Worm (Caenorhabditis elegans): ENCODE results near the gene rsp-2.

rsp-2 gene

DNA sequence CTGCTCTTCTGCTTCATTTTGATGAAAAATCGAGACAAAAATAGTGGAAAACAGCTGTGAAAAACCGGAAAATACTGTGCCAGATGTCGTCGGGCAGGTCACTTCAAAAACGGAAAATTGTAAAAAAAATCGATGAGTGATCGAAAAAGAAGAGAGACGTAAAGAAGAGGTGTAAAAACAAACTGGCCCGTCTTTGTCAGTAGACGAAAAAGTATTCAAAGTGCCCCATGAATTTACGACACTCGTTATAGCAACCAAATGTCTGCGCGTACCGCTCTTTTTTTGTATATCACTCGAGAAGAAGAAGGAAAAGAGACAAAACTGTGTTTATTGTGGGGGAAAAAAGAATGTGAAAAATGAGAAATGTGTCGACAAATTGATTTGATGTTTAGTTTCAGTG, 32.4 kb upstream of the rsp-2 start, which contains the start of gene twk-5:
Gene twk-5, minus strand, starts transcription at position 101 of the 400 bp plus-strand sequence.
- TF ChIP-seq snu-23 (GFP tag; optimal IDR thresholded peaks at IDR 0.05) (peak; percentile 4), alr-1 (tag; optimal IDR thresholded peaks at IDR 0.05; ENCODE audit: borderline replicate concordance) (no peak), nhr-85 (tag) (peak; percentile 67), lin-14 (GFP tag; optimal IDR thresholded peaks at IDR 0.05) (peak; percentile 17), lsy-2 (tag; optimal IDR thresholded peaks at IDR 0.05) (peak in 1 of 2 experiments; percentile 7)

DNA sequence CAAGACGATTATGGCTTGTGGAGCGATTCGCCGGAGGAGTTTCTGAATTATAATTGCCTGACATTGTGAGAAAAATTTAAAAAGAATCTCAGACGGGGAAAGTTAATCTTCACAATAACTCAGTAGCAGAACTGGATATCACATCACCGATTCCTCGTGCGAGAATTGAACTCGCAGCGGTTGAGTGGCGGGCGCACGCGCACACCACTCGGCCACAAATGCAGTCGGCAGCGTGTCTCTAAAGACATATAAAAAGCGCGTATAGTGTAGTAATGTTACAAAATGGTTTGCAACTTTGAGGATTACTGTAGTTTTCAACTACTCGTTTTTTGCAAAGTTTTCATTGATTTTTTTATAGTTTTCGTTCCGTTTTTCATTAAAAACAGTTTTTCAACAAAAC, 31.8 kb upstream of the rsp-2 start:
- TF ChIP-seq C34B4.2 (tag; optimal IDR thresholded peaks at IDR 0.05) (no peak), dsc-1 (tag; optimal IDR thresholded peaks at IDR 0.05) (peak; percentile 62), fkh-8 (tag; optimal IDR thresholded peaks at IDR 0.05) (peak; percentile 70), ces-1 (GFP tag; optimal IDR thresholded peaks at IDR 0.05) (no peak), nhr-90 (tag; optimal IDR thresholded peaks at IDR 0.05; ENCODE audit: poor library complexity) (peak; percentile 74), dpl-1 (GFP tag; optimal IDR thresholded peaks at IDR 0.05) (peak; percentile 19 to 61 (median 59)), zip-4 (GFP tag; optimal IDR thresholded peaks at IDR 0.05) (peak; percentile 15), nhr-237 (tag; optimal IDR thresholded peaks at IDR 0.05) (no peak), nhr-84 (tag; optimal IDR thresholded peaks at IDR 0.05) (no peak), isw-1 (GFP tag; IDR thresholded peaks at IDR 0.05) (no peak), nhr-85 (tag) (peak; percentile 79), nhr-71 (tag; optimal IDR thresholded peaks at IDR 0.05) (peak; percentile 80), grh-1 (GFP tag; IDR thresholded peaks at IDR 0.05) (peak; percentile 44; the same call in 1 of the 2 replicates), lin-15B (tag; optimal IDR thresholded peaks at IDR 0.05) (peak; percentile 37), irx-1 (tag; optimal IDR thresholded peaks at IDR 0.05) (peak; percentile 1), pag-3 (tag; optimal IDR thresholded peaks at IDR 0.05; ENCODE audit: borderline replicate concordance, insufficient read depth) (no peak), hlh-17 (GFP tag; optimal IDR thresholded peaks at IDR 0.05; ENCODE audit: borderline replicate concordance) (no peak), aly-2 (tag; optimal IDR thresholded peaks at IDR 0.05) (peak; percentile 69), snpc-4 (tag; optimal IDR thresholded peaks at IDR 0.05) (peak; percentile 51), lin-13 (GFP tag; optimal IDR thresholded peaks at IDR 0.05) (no peak), aha-1 (tag; optimal IDR thresholded peaks at IDR 0.05) (no peak), sptf-1 (tag; optimal IDR thresholded peaks at IDR 0.05) (no peak), nhr-12 (tag; optimal IDR thresholded peaks at IDR 0.05) (no peak), jun-1 (tag; optimal IDR thresholded peaks at IDR 0.05) (peak; percentile 63), mep-1 (tag; optimal IDR thresholded peaks at IDR 0.05) (peak; percentile 85), ceh-90 (tag; optimal IDR thresholded peaks at IDR 0.05) (no peak), sup-37 (GFP tag; optimal IDR thresholded peaks at IDR 0.05) (no peak), nhr-47 (tag; optimal IDR thresholded peaks at IDR 0.05) (peak; percentile 78), rnt-1 (tag; optimal IDR thresholded peaks at IDR 0.05) (peak; percentile 79), tlp-1 (tag; optimal IDR thresholded peaks at IDR 0.05) (no peak), sox-4 (tag; optimal IDR thresholded peaks at IDR 0.05) (no peak), lir-3 (tag; optimal IDR thresholded peaks at IDR 0.05; ENCODE audit: poor library complexity) (peak; percentile 82), pqm-1 (tag; optimal IDR thresholded peaks at IDR 0.05) (no peak), F16B12.6 (tag; optimal IDR thresholded peaks at IDR 0.05) (peak; percentile 46), ceh-63 (GFP tag; optimal IDR thresholded peaks at IDR 0.05) (no peak), fos-1 (tag; optimal IDR thresholded peaks at IDR 0.05) (peak; percentile 8), nhr-19 (GFP tag; conservative IDR thresholded peaks at IDR 0.05) (peak; percentile 76), efl-3 (GFP tag; optimal IDR thresholded peaks at IDR 0.05) (no peak), ztf-4 (tag; optimal IDR thresholded peaks at IDR 0.05) (peak; percentile 14), Y116A8C.19 (tag; optimal IDR thresholded peaks at IDR 0.05; ENCODE audit: borderline replicate concordance) (no peak), fkh-4 (tag; optimal IDR thresholded peaks at IDR 0.05; ENCODE audit: borderline replicate concordance) (no peak), lin-39 (tag; optimal IDR thresholded peaks at IDR 0.05) (no peak), nhr-77 (tag; optimal IDR thresholded peaks at IDR 0.05) (peak; percentile 41), C04F5.9 (tag; optimal IDR thresholded peaks at IDR 0.05) (no peak), unc-86 (tag; optimal IDR thresholded peaks at IDR 0.05) (peak; percentile 16), mdl-1 (tag; optimal IDR thresholded peaks at IDR 0.05) (peak in 1 of 2 experiments; percentile 85), vab-15 (tag; optimal IDR thresholded peaks at IDR 0.05) (peak; percentile 48)
